Worm (Caenorhabditis elegans): ENCODE measurements around the gene ZC416.2.

ce11 chrIV:3654823-3655222, 21.4 kb downstream of the ZC416.2 start:
- TF ChIP-seq ztf-11 (tag; optimal IDR thresholded peaks at IDR 0.05), result no peak
- TF ChIP-seq ceh-16 (tag; optimal IDR thresholded peaks at IDR 0.05), result no peak
- no peak for TF ChIP-seq elt-3 (tag; optimal IDR thresholded peaks at IDR 0.05)
- TF ChIP-seq snpc-4 (tag; optimal IDR thresholded peaks at IDR 0.05), result no peak
- TF ChIP-seq nhr-28 (tag; optimal IDR thresholded peaks at IDR 0.05), result no peak
- no peak for TF ChIP-seq zag-1 (tag; optimal IDR thresholded peaks at IDR 0.05)
- no peak for TF ChIP-seq unc-62 (GFP tag; optimal IDR thresholded peaks at IDR 0.05)

Data from whole organism, L3 larva.